Worm (Caenorhabditis elegans) whole organism, young adult: ENCODE measurements around the gene R02F11.1.

Experiments
- B0336.3 ChIP-seq: fragments of 200-800 bp; sonication (Bioruptor generic); IDR thresholded peaks from 2 replicates; pipeline ENCODE4 v1.3.6; 2022; ENCODE audit warnings: missing genetic modification characterization, missing compliant biosample characterization
- F57C9.4 ChIP-seq: sonication (generic microtip); optimal IDR thresholded peaks from 2 replicates; lab custom pipeline; 2017; ENCODE audit warnings: mild to moderate bottlenecking, missing genetic modification characterization, missing compliant biosample characterization
- K12H6.12 ChIP-seq: fragments of 200-800 bp; sonication (Bioruptor generic); optimal IDR thresholded peaks from 2 replicates; lab custom pipeline; 2018; ENCODE audit warnings: mild to moderate bottlenecking, missing genetic modification characterization, missing compliant biosample characterization
- T26A5.8 ChIP-seq: sonication (generic microtip); optimal IDR thresholded peaks from 2 replicates; lab custom pipeline; 2016; ENCODE audit warnings: missing genetic modification characterization, missing compliant biosample characterization
- aptf-2 ChIP-seq: fragments of 200-800 bp; sonication (Bioruptor generic); conservative IDR thresholded peaks from 2 replicates; pipeline ENCODE4 v1.3.6; 2022; ENCODE audit warnings: missing genetic modification reagents, missing genetic modification characterization, missing compliant biosample characterization
- bed-1 ChIP-seq: fragments of 200-800 bp; sonication (Bioruptor generic); IDR thresholded peaks from 2 replicates; pipeline ENCODE4 v1.3.6; 2022; ENCODE audit warnings: missing genetic modification reagents, missing genetic modification characterization, missing compliant biosample characterization
- ceh-58 ChIP-seq: fragments of 200-800 bp; sonication (Bioruptor generic); IDR thresholded peaks from 2 replicates; pipeline ENCODE4 v1.3.6; 2022; ENCODE audit warnings: missing genetic modification characterization, missing compliant biosample characterization
- efl-1 ChIP-seq: fragments of 150-350 bp; optimal IDR thresholded peaks from 2 replicates; lab custom pipeline; 2014; ENCODE audit warnings: missing biosample characterization, missing genetic modification reagents, missing genetic modification characterization
- hlh-26 ChIP-seq: fragments of 200-800 bp; sonication (Bioruptor generic); conservative IDR thresholded peaks from 2 replicates; pipeline ENCODE4 v1.3.6; 2022; ENCODE audit warnings: missing genetic modification reagents, missing genetic modification characterization, missing compliant biosample characterization
- lin-35 ChIP-seq, 3 experiments: fragments of 150-350 bp in 2 of 3; sonication (generic microtip) in 1 of 3; optimal IDR thresholded peaks; 2 replicates each; lab custom pipeline; 2014 to 2018; ENCODE audit warnings: missing biosample characterization in 3 of 3, missing genetic modification characterization in 3 of 3, missing genetic modification reagents in 3 of 3
- nhr-120 ChIP-seq: fragments of 200-800 bp; sonication (Bioruptor generic); IDR thresholded peaks from 2 replicates; pipeline ENCODE4 v1.3.6; 2022; ENCODE audit warnings: missing genetic modification characterization, missing compliant biosample characterization
- nhr-90 ChIP-seq: sonication (generic microtip); optimal IDR thresholded peaks from 2 replicates; lab custom pipeline; 2016; ENCODE audit warnings: missing genotype, mild to moderate bottlenecking, missing genetic modification characterization, missing compliant biosample characterization
- tbp1 ChIP-seq: fragments of 200-800 bp; sonication (Bioruptor generic); optimal IDR thresholded peaks from 2 replicates; lab custom pipeline; 2018; ENCODE audit warnings: mild to moderate bottlenecking, missing genetic modification characterization, missing compliant biosample characterization
- unc-130 ChIP-seq: sonication (generic microtip); optimal IDR thresholded peaks from 2 replicates; lab custom pipeline; 2016; ENCODE audit warnings: missing genetic modification reagents, missing genetic modification characterization, missing compliant biosample characterization

Gene R02F11.1

DNA sequence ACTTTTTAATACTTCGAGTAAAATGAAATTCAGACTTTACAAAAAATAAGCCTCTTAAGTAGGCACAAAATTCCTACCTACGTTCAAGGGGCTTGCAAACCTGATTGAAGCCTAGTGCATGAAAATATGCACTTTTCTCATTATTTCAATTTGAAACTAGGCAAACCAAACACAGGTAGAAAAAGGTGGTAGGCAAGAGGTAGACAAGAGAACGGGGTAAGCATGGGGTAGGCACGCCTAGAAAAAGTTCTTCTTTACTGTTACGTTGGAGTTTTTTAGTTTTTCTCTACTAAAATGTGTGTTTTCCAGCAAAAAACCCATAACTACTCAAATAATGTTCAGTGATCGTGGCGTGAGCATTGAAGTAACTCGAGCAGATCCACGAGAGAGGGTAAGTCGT is 50.2 kb downstream of the R02F11.1 start, which contains the start of gene nex-4 (continued):
- TF ChIP-seq bed-1 (GFP tag; lab: Robert Waterston, UW) = no peak

DNA sequence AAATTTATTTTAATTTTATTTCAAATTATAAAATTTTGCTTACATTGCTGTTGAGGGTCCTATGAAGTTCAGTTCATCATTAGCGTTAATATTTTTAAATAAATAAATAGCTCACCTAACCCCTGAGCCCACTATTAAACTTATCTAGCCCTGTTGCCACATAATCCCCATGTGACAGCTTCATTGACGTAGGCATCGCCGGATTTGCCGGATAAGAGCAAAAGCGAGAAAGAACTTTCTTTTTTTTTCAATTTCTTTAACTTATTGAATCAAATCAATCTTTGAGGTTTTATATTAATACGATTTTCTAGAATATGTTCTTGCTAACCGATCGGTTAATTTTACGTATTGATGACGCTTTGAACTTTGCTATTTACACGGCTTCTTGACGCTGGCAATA is 51.1 kb downstream of the R02F11.1 start:
- TF ChIP-seq lin-35 (GFP tag; optimal IDR thresholded peaks at IDR 0.05; lab: Kevin White, UChicago) = no peak
- no peak for TF ChIP-seq aptf-2 (GFP tag; lab: Robert Waterston, UW)
- no peak for TF ChIP-seq hlh-26 (GFP tag; lab: Robert Waterston, UW)
- TF ChIP-seq ceh-58 (GFP tag; lab: Robert Waterston, UW) = no peak
- no peak for TF ChIP-seq K12H6.12
- no peak for TF ChIP-seq nhr-90 (tag; lab: Kevin White, UChicago)
- no peak for TF ChIP-seq F57C9.4 (tag; lab: Kevin White, UChicago)
- no peak for TF ChIP-seq nhr-120 (GFP tag; lab: Robert Waterston, UW)
- no peak for TF ChIP-seq efl-1
- TF ChIP-seq T26A5.8 = no peak
- no peak for TF ChIP-seq unc-130 (GFP tag; lab: Kevin White, UChicago)
- no peak for TF ChIP-seq tbp1 (GFP tag; lab: Kevin White, UChicago)
- no peak for TF ChIP-seq B0336.3 (GFP tag; lab: Robert Waterston, UW)
